Worm (Caenorhabditis elegans): ENCODE data around the gene dif-1.

- no peak for TF ChIP-seq blmp-1 (tag; optimal IDR thresholded peaks at IDR 0.05)
- no peak for TF ChIP-seq lin-13 (tag; optimal IDR thresholded peaks at IDR 0.05)
- no peak for TF ChIP-seq ztf-11 (tag; optimal IDR thresholded peaks at IDR 0.05)
- TF ChIP-seq snpc-4 (tag; optimal IDR thresholded peaks at IDR 0.05): no peak
- no peak for TF ChIP-seq nhr-12 (tag; optimal IDR thresholded peaks at IDR 0.05)
- TF ChIP-seq mab-5 (tag; optimal IDR thresholded peaks at IDR 0.05): no peak
- TF ChIP-seq mls-2 (tag; optimal IDR thresholded peaks at IDR 0.05): no peak
- no peak for TF ChIP-seq pha-4 (tag; optimal IDR thresholded peaks at IDR 0.05)
- no peak for TF ChIP-seq ham-2 (GFP tag; optimal IDR thresholded peaks at IDR 0.05)
Observed at ce11 chrIV:7512617-7513233, 40.1 kb downstream of the dif-1 start, which contains the start of the genes plc-4 and R05G6.4.
